Worm (Caenorhabditis elegans) whole organism, young adult: ENCODE results near the gene srx-28.

Experiments used
- F55B11.4 ChIP-seq: sonication (generic microtip); optimal IDR thresholded peaks from 2 replicates; lab custom pipeline; 2016; ENCODE audit warnings: missing compliant biosample characterization, missing genetic modification characterization, borderline replicate concordance; ENCODE audit not compliant: insufficient read depth
- T26A5.8 ChIP-seq: sonication (generic microtip); optimal IDR thresholded peaks from 2 replicates; lab custom pipeline; 2016; ENCODE audit warnings: missing genetic modification characterization, missing compliant biosample characterization
- ama-1 ChIP-seq, 3 experiments: fragments of 150-350 bp in 1 of 3; sonication (generic microtip) in 2 of 3; optimal IDR thresholded peaks; 2 replicates each; lab custom pipeline; 2014 to 2018; ENCODE audit warnings: missing biosample characterization in 2 of 3, missing genetic modification characterization in 2 of 3, missing genetic modification reagents in 2 of 3
- ceh-27 ChIP-seq: fragments of 200-800 bp; sonication (Bioruptor generic); optimal IDR thresholded peaks from 2 replicates; lab custom pipeline; 2018; ENCODE audit warnings: mild to moderate bottlenecking, missing genetic modification characterization, moderate library complexity, missing compliant biosample characterization
- egl-44 ChIP-seq: fragments of 200-800 bp; sonication (Bioruptor generic); IDR thresholded peaks from 2 replicates; pipeline ENCODE4 v1.3.6; 2022; ENCODE audit warnings: missing genetic modification reagents, missing genetic modification characterization, missing compliant biosample characterization
- hlh-26 ChIP-seq: fragments of 200-800 bp; sonication (Bioruptor generic); conservative IDR thresholded peaks from 2 replicates; pipeline ENCODE4 v1.3.6; 2022; ENCODE audit warnings: missing genetic modification reagents, missing genetic modification characterization, missing compliant biosample characterization
- let-607 ChIP-seq, 2 experiments: fragments of 200-800 bp in 1 of 2; sonication (Bioruptor generic) in 1 of 2; sonication (generic microtip) in 1 of 2; optimal IDR thresholded peaks; 2 replicates each; lab custom pipeline; 2016 to 2018; ENCODE audit warnings: mild to moderate bottlenecking in 2 of 2, missing compliant biosample characterization in 2 of 2, missing genetic modification characterization in 2 of 2, moderate library complexity in 2 of 2, missing genotype in 1 of 2
- madf-3 ChIP-seq: fragments of 200-800 bp; sonication (Bioruptor generic); IDR thresholded peaks from 2 replicates; pipeline ENCODE4 v1.3.6; 2022; ENCODE audit warnings: missing genetic modification reagents, missing genetic modification characterization, missing compliant biosample characterization
- madf-8 ChIP-seq: fragments of 200-800 bp; sonication (Bioruptor generic); conservative IDR thresholded peaks from 2 replicates; pipeline ENCODE4 v1.3.6; 2022; ENCODE audit warnings: missing genetic modification reagents, missing genetic modification characterization, missing compliant biosample characterization
- mel-28 ChIP-seq: sonication (generic microtip); optimal IDR thresholded peaks from 2 replicates; lab custom pipeline; 2016; ENCODE audit warnings: borderline replicate concordance, mild to moderate bottlenecking, missing genetic modification characterization, missing compliant biosample characterization
- pha-4 ChIP-seq: fragments of 150-350 bp; sonication (generic microtip); optimal IDR thresholded peaks from 2 replicates; lab custom pipeline; 2014; ENCODE audit warnings: missing biosample characterization, missing genetic modification reagents, missing genetic modification characterization
- snpc-4 ChIP-seq, 5 experiments: fragments of 150-350 bp in 1 of 5; sonication (generic microtip) in 4 of 5; optimal IDR thresholded peaks; 2 replicates each; lab custom pipeline; 2014 to 2018; ENCODE audit warnings: missing genetic modification characterization in 5 of 5, missing biosample characterization in 3 of 5, antibody characterized with exemption in 2 of 5, mild to moderate bottlenecking in 2 of 5, missing compliant biosample characterization in 2 of 5, missing genotype in 2 of 5, moderate library complexity in 2 of 5, missing genetic modification reagents in 1 of 5
- unc-130 ChIP-seq: sonication (generic microtip); optimal IDR thresholded peaks from 2 replicates; lab custom pipeline; 2016; ENCODE audit warnings: missing genetic modification reagents, missing genetic modification characterization, missing compliant biosample characterization

ce11 chrV:2799172-2799869, 42.2 kb upstream of the srx-28 start:
- TF ChIP-seq snpc-4 (GFP tag; optimal IDR thresholded peaks at IDR 0.05; lab: Kevin White, UChicago) = no peak
- TF ChIP-seq snpc-4 (tag; optimal IDR thresholded peaks at IDR 0.05; lab: Kevin White, UChicago) = no peak
- no peak for TF ChIP-seq F55B11.4 (tag; lab: Kevin White, UChicago)
- TF ChIP-seq ama-1 (optimal IDR thresholded peaks at IDR 0.05; lab: Kevin White, UChicago) = no peak
- no peak for TF ChIP-seq ama-1 (GFP tag; optimal IDR thresholded peaks at IDR 0.05; lab: Kevin White, UChicago)
- no peak for TF ChIP-seq hlh-26 (GFP tag; lab: Robert Waterston, UW)
- TF ChIP-seq pha-4 (tag; lab: Kevin White, UChicago) = no peak
- TF ChIP-seq ceh-27 (GFP tag; lab: Kevin White, UChicago) = no peak
- TF ChIP-seq let-607 (tag; optimal IDR thresholded peaks at IDR 0.05; lab: Kevin White, UChicago) = no peak
- TF ChIP-seq madf-3 (GFP tag; lab: Robert Waterston, UW) = no peak
- no peak for TF ChIP-seq mel-28
- TF ChIP-seq madf-8 (GFP tag; lab: Robert Waterston, UW) = no peak
- TF ChIP-seq T26A5.8 (tag; lab: Kevin White, UChicago) = no peak
- TF ChIP-seq egl-44 = no peak
- TF ChIP-seq unc-130 (GFP tag; lab: Kevin White, UChicago) = no peak
